Worm (Caenorhabditis elegans): ENCODE data around the gene sru-42.

ce11 chrV:15625561-15625960, 24.7 kb upstream of the sru-42 start, which contains the start of gene C55A1.11:
- TF ChIP-seq hmg-11 (tag; optimal IDR thresholded peaks at IDR 0.05) (no peak), pha-4 (tag; optimal IDR thresholded peaks at IDR 0.05) (no peak), nhr-77 (tag; optimal IDR thresholded peaks at IDR 0.05) (no peak), nhr-76 (tag; optimal IDR thresholded peaks at IDR 0.05) (no peak), nhr-25 (tag; optimal IDR thresholded peaks at IDR 0.05) (no peak), tbx-2 (tag; optimal IDR thresholded peaks at IDR 0.05) (no peak), mdl-1 (tag; optimal IDR thresholded peaks at IDR 0.05) (no peak), fkh-10 (GFP tag; optimal IDR thresholded peaks at IDR 0.05) (no peak), pqm-1 (tag; optimal IDR thresholded peaks at IDR 0.05) (no peak)
